Worm (Caenorhabditis elegans): Measurements from ENCODE around the gene lin-32.

ce11 chrX:2219453-2219852, 10.5 kb downstream of the lin-32 start:
- no peak for TF ChIP-seq nhr-237 (tag; optimal IDR thresholded peaks at IDR 0.05)
- TF ChIP-seq elt-1 (tag; optimal IDR thresholded peaks at IDR 0.05; ENCODE audit: borderline replicate concordance, insufficient read depth) = no peak
- no peak for TF ChIP-seq blmp-1 (tag; optimal IDR thresholded peaks at IDR 0.05)
- TF ChIP-seq nhr-2 (tag; optimal IDR thresholded peaks at IDR 0.05) = no peak
